Worm (Caenorhabditis elegans): ENCODE measurements around the gene ttn-1.

The ttn-1 gene

ce11 chrV:6246454-6246981, 44.1 kb upstream of the ttn-1 start, which contains the start of gene dmd-7 (continued):
- TF ChIP-seq nhr-12 (tag; optimal IDR thresholded peaks at IDR 0.05) (no peak), nhr-21 (tag; optimal IDR thresholded peaks at IDR 0.05) (peak; percentile 97), egl-27 (tag; optimal IDR thresholded peaks at IDR 0.05) (peak; percentile 94), dmd-4 (tag; optimal IDR thresholded peaks at IDR 0.05) (no peak), mbf-1 (tag; optimal IDR thresholded peaks at IDR 0.05) (no peak)

- TF ChIP-seq lin-11 (tag; optimal IDR thresholded peaks at IDR 0.05) (peak; percentile 70), nhr-129 (tag; optimal IDR thresholded peaks at IDR 0.05) (peak; percentile 23), peb-1 (tag; optimal IDR thresholded peaks at IDR 0.05) (no peak), nhr-21 (tag; optimal IDR thresholded peaks at IDR 0.05) (peak; percentile 53), lsy-2 (tag; optimal IDR thresholded peaks at IDR 0.05) (peak in 1 of 2 experiments; percentile 19), R02D3.7 (tag; optimal IDR thresholded peaks at IDR 0.05) (no peak), alr-1 (tag; optimal IDR thresholded peaks at IDR 0.05) (peak; percentile 43), nhr-12 (tag; optimal IDR thresholded peaks at IDR 0.05) (no peak), C34F6.9 (tag; optimal IDR thresholded peaks at IDR 0.05) (peak; percentile 36)
Measured at ce11 chrV:6244631-6245030, 42.2 kb upstream of the ttn-1 start.

ce11 chrV:6243260-6243659, 40.8 kb upstream of the ttn-1 start:
- TF ChIP-seq ceh-82 (tag; optimal IDR thresholded peaks at IDR 0.05), result no peak
- no peak for TF ChIP-seq nhr-12 (tag; optimal IDR thresholded peaks at IDR 0.05)
- peak; percentile 13 for TF ChIP-seq gmeb-1 (tag; optimal IDR thresholded peaks at IDR 0.05)
- no peak for TF ChIP-seq unc-62 (GFP tag; optimal IDR thresholded peaks at IDR 0.05)
- TF ChIP-seq nhr-6 (tag; optimal IDR thresholded peaks at IDR 0.05), result no peak
- TF ChIP-seq nhr-23 (tag; optimal IDR thresholded peaks at IDR 0.05), result no peak
- no peak for TF ChIP-seq nhr-129 (tag; optimal IDR thresholded peaks at IDR 0.05)
- no peak for TF ChIP-seq sma-3 (GFP tag; optimal IDR thresholded peaks at IDR 0.05)
- TF ChIP-seq nhr-237 (tag; optimal IDR thresholded peaks at IDR 0.05), result no peak
- no peak for TF ChIP-seq ceh-16 (tag; optimal IDR thresholded peaks at IDR 0.05)
- TF ChIP-seq elt-3 (tag; optimal IDR thresholded peaks at IDR 0.05), result no peak
- no peak for TF ChIP-seq mdl-1 (tag; optimal IDR thresholded peaks at IDR 0.05)
- TF ChIP-seq R02D3.7 (tag; optimal IDR thresholded peaks at IDR 0.05), result no peak
- no peak for TF ChIP-seq nhr-11 (tag; optimal IDR thresholded peaks at IDR 0.05)
- no peak for TF ChIP-seq mab-5 (tag; optimal IDR thresholded peaks at IDR 0.05)
- TF ChIP-seq nhr-77 (tag; optimal IDR thresholded peaks at IDR 0.05), result no peak
- TF ChIP-seq sem-4 (tag; optimal IDR thresholded peaks at IDR 0.05), result no peak
- TF ChIP-seq ztf-4 (tag; optimal IDR thresholded peaks at IDR 0.05), result no peak
- TF ChIP-seq dmd-4 (tag; optimal IDR thresholded peaks at IDR 0.05), result no peak
- no peak for TF ChIP-seq snpc-4 (tag; optimal IDR thresholded peaks at IDR 0.05)
- no peak for TF ChIP-seq alr-1 (tag; optimal IDR thresholded peaks at IDR 0.05)
- TF ChIP-seq peb-1 (tag; optimal IDR thresholded peaks at IDR 0.05), result no peak
- no peak for TF ChIP-seq skn-1 (tag; optimal IDR thresholded peaks at IDR 0.05)
- no peak for TF ChIP-seq ztf-1 (GFP tag; conservative IDR thresholded peaks at IDR 0.05)
- no peak for TF ChIP-seq lsy-2 (tag; optimal IDR thresholded peaks at IDR 0.05)
- TF ChIP-seq egl-27 (tag; optimal IDR thresholded peaks at IDR 0.05), result peak; percentile 1
- TF ChIP-seq nhr-25 (tag; optimal IDR thresholded peaks at IDR 0.05), result no peak
- no peak for TF ChIP-seq nhr-10 (tag; optimal IDR thresholded peaks at IDR 0.05)
- peak; percentile 24 for TF ChIP-seq crh-2 (tag; optimal IDR thresholded peaks at IDR 0.05)
- no peak for TF ChIP-seq ama-1 (optimal IDR thresholded peaks at IDR 0.05)
- TF ChIP-seq blmp-1 (tag; optimal IDR thresholded peaks at IDR 0.05; ENCODE audit: insufficient read depth), result peak; percentile 54
- TF ChIP-seq elt-1 (tag; optimal IDR thresholded peaks at IDR 0.05), result no peak
- no peak for TF ChIP-seq mbf-1 (tag; optimal IDR thresholded peaks at IDR 0.05)
- TF ChIP-seq fos-1 (tag; optimal IDR thresholded peaks at IDR 0.05), result peak; percentile 64
- TF ChIP-seq ztf-11 (tag; optimal IDR thresholded peaks at IDR 0.05), result no peak
- TF ChIP-seq zag-1 (tag; optimal IDR thresholded peaks at IDR 0.05), result no peak
- no peak for TF ChIP-seq unc-55 (GFP tag; optimal IDR thresholded peaks at IDR 0.05)
- peak; percentile 39 for TF ChIP-seq nhr-21 (tag; optimal IDR thresholded peaks at IDR 0.05)
- TF ChIP-seq lin-39 (tag; optimal IDR thresholded peaks at IDR 0.05), result no peak
- TF ChIP-seq lin-11 (tag; optimal IDR thresholded peaks at IDR 0.05), result no peak
- no peak for TF ChIP-seq F13H6.1 (tag; optimal IDR thresholded peaks at IDR 0.05)
- peak; percentile 93 for TF ChIP-seq sma-9 (GFP tag; optimal IDR thresholded peaks at IDR 0.05)
- TF ChIP-seq sma-9 (tag; optimal IDR thresholded peaks at IDR 0.05), result no peak
- no peak for TF ChIP-seq C34F6.9 (tag; optimal IDR thresholded peaks at IDR 0.05)
- TF ChIP-seq unc-39 (tag; optimal IDR thresholded peaks at IDR 0.05), result no peak
- no peak for TF ChIP-seq Y55F3AM.14 (GFP tag; optimal IDR thresholded peaks at IDR 0.05)
- TF ChIP-seq lin-13 (GFP tag; optimal IDR thresholded peaks at IDR 0.05), result no peak
- TF ChIP-seq aly-2 (tag; optimal IDR thresholded peaks at IDR 0.05), result no peak
- TF ChIP-seq ZK546.5 (tag; optimal IDR thresholded peaks at IDR 0.05), result no peak

Measured in whole organism, L2 larva.